Worm (Caenorhabditis elegans) whole organism, late embryonic: ENCODE results near the gene skr-10.

Source experiments
- K02D7.2 ChIP-seq: sonication (generic microtip); optimal IDR thresholded peaks from 2 replicates; lab custom pipeline; 2017; ENCODE audit warnings: mild to moderate bottlenecking, missing genetic modification characterization, missing compliant biosample characterization
- K09A11.1 ChIP-seq: sonication (generic microtip); optimal IDR thresholded peaks from 2 replicates; lab custom pipeline; 2017; ENCODE audit warnings: antibody characterized with exemption, mild to moderate bottlenecking, missing genetic modification characterization, missing compliant biosample characterization; ENCODE audit not compliant: insufficient read depth
- T23F11.4 ChIP-seq: fragments of 200-800 bp; sonication (Bioruptor generic); optimal IDR thresholded peaks from 2 replicates; lab custom pipeline; 2018; ENCODE audit warnings: mild to moderate bottlenecking, missing genetic modification characterization, missing compliant biosample characterization
- Y22D7AL.16 ChIP-seq: sonication (generic microtip); optimal IDR thresholded peaks from 2 replicates; lab custom pipeline; 2016; ENCODE audit warnings: missing genetic modification characterization, missing compliant biosample characterization
- ama-1 ChIP-seq: fragments of 150-350 bp; optimal IDR thresholded peaks from 2 replicates; lab custom pipeline; 2014
- ceh-14 ChIP-seq: sonication (generic microtip); optimal IDR thresholded peaks from 2 replicates; lab custom pipeline; 2016; ENCODE audit warnings: missing genotype, missing genetic modification characterization, missing compliant biosample characterization
- ceh-18 ChIP-seq: sonication (generic microtip); optimal IDR thresholded peaks from 2 replicates; lab custom pipeline; 2016; ENCODE audit warnings: missing genetic modification characterization, missing compliant biosample characterization
- ceh-22 ChIP-seq: sonication (generic microtip); optimal IDR thresholded peaks from 2 replicates; lab custom pipeline; 2017; ENCODE audit warnings: missing biosample characterization, missing genetic modification characterization
- ceh-24 ChIP-seq: sonication (generic microtip); optimal IDR thresholded peaks from 2 replicates; lab custom pipeline; 2016; ENCODE audit warnings: mild to moderate bottlenecking, missing genetic modification characterization, missing compliant biosample characterization
- ceh-30 ChIP-seq: fragments of 150-350 bp; optimal IDR thresholded peaks from 2 replicates; lab custom pipeline; 2014; ENCODE audit warnings: missing biosample characterization, missing genetic modification characterization
- ceh-31 ChIP-seq: sonication (generic microtip); optimal IDR thresholded peaks from 2 replicates; lab custom pipeline; 2016; ENCODE audit warnings: missing genetic modification characterization, missing compliant biosample characterization
- ceh-34 ChIP-seq: sonication (generic microtip); optimal IDR thresholded peaks from 2 replicates; lab custom pipeline; 2016; ENCODE audit warnings: mild to moderate bottlenecking, missing genetic modification characterization, missing compliant biosample characterization
- dmd-4 ChIP-seq: sonication (generic microtip); optimal IDR thresholded peaks from 2 replicates; lab custom pipeline; 2016; ENCODE audit warnings: borderline replicate concordance, missing genetic modification characterization, missing compliant biosample characterization
- dve-1 ChIP-seq: sonication (generic microtip); optimal IDR thresholded peaks from 2 replicates; lab custom pipeline; 2017; ENCODE audit warnings: antibody characterized with exemption, mild to moderate bottlenecking, missing genetic modification characterization, missing compliant biosample characterization
- elt-4 ChIP-seq: sonication (generic microtip); optimal IDR thresholded peaks from 2 replicates; lab custom pipeline; 2016; ENCODE audit warnings: missing genetic modification characterization, missing compliant biosample characterization
- ets-4 ChIP-seq: sonication (generic microtip); optimal IDR thresholded peaks from 2 replicates; lab custom pipeline; 2016; ENCODE audit warnings: missing genetic modification characterization, missing compliant biosample characterization
- fax-1 ChIP-seq: sonication (generic microtip); optimal IDR thresholded peaks from 2 replicates; lab custom pipeline; 2016; ENCODE audit warnings: missing genotype, missing genetic modification characterization, missing compliant biosample characterization
- fkh-10 ChIP-seq: fragments of 150-350 bp; optimal IDR thresholded peaks from 2 replicates; lab custom pipeline; 2014; ENCODE audit warnings: missing biosample characterization, missing genetic modification reagents, missing genetic modification characterization
- fkh-6 ChIP-seq: sonication (generic microtip); optimal IDR thresholded peaks from 2 replicates; lab custom pipeline; 2016; ENCODE audit warnings: missing genetic modification characterization, missing compliant biosample characterization
- hlh-30 ChIP-seq: sonication (generic microtip); optimal IDR thresholded peaks from 2 replicates; lab custom pipeline; 2017; ENCODE audit warnings: antibody characterized with exemption, missing genetic modification characterization, missing compliant biosample characterization; ENCODE audit not compliant: insufficient read depth
- hlh-6 ChIP-seq: sonication (generic microtip); optimal IDR thresholded peaks from 2 replicates; lab custom pipeline; 2016; ENCODE audit warnings: missing genotype, missing genetic modification characterization, missing compliant biosample characterization
- hlh-8 ChIP-seq: sonication (generic microtip); optimal IDR thresholded peaks from 2 replicates; lab custom pipeline; 2016; ENCODE audit warnings: missing genotype, missing genetic modification characterization, missing compliant biosample characterization
- lin-11 ChIP-seq: fragments of 200-800 bp; sonication (Bioruptor generic); optimal IDR thresholded peaks from 2 replicates; lab custom pipeline; 2018; ENCODE audit warnings: mild to moderate bottlenecking, missing genetic modification characterization, missing compliant biosample characterization
- madf-2 ChIP-seq: sonication (generic microtip); optimal IDR thresholded peaks from 2 replicates; lab custom pipeline; 2017; ENCODE audit warnings: missing genetic modification characterization, missing compliant biosample characterization
- mec-3 ChIP-seq: sonication (generic microtip); optimal IDR thresholded peaks from 2 replicates; lab custom pipeline; 2016; ENCODE audit warnings: borderline replicate concordance, missing genetic modification characterization, missing compliant biosample characterization
- nhr-232 ChIP-seq: sonication (generic microtip); optimal IDR thresholded peaks from 2 replicates; lab custom pipeline; 2016; ENCODE audit warnings: missing genetic modification characterization, missing compliant biosample characterization
- npax-4 ChIP-seq: sonication (generic microtip); optimal IDR thresholded peaks from 2 replicates; lab custom pipeline; 2016; ENCODE audit warnings: missing genetic modification characterization, missing compliant biosample characterization
- odd-2 ChIP-seq: sonication (generic microtip); optimal IDR thresholded peaks from 2 replicates; lab custom pipeline; 2017; ENCODE audit warnings: antibody characterized with exemption, mild to moderate bottlenecking, missing genetic modification characterization, missing compliant biosample characterization
- pag-3 ChIP-seq: sonication (generic microtip); optimal IDR thresholded peaks from 2 replicates; lab custom pipeline; 2016; ENCODE audit warnings: missing compliant biosample characterization, missing genetic modification characterization, borderline replicate concordance
- pat-9 ChIP-seq: fragments of 200-800 bp; sonication (Bioruptor generic); optimal IDR thresholded peaks from 2 replicates; lab custom pipeline; 2018; ENCODE audit warnings: mild to moderate bottlenecking, missing genetic modification characterization, moderate library complexity, missing compliant biosample characterization
- pqm-1 ChIP-seq: sonication (generic microtip); optimal IDR thresholded peaks from 2 replicates; lab custom pipeline; 2016; ENCODE audit warnings: missing genetic modification characterization, missing compliant biosample characterization
- pros-1 ChIP-seq: fragments of 150-350 bp; optimal IDR thresholded peaks from 2 replicates; lab custom pipeline; 2014; ENCODE audit warnings: missing biosample characterization, missing genetic modification reagents, missing genetic modification characterization
- ref-2 ChIP-seq: sonication (generic microtip); optimal IDR thresholded peaks from 2 replicates; lab custom pipeline; 2016; ENCODE audit warnings: missing genetic modification characterization, missing compliant biosample characterization
- rnt-1 ChIP-seq: sonication (generic microtip); optimal IDR thresholded peaks from 2 replicates; lab custom pipeline; 2016; ENCODE audit warnings: missing genetic modification characterization, missing compliant biosample characterization
- sdc-2 ChIP-seq: sonication (generic microtip); optimal IDR thresholded peaks from 2 replicates; lab custom pipeline; 2016; ENCODE audit warnings: missing genotype, missing genetic modification characterization, missing compliant biosample characterization
- sox-4 ChIP-seq: sonication (generic microtip); optimal IDR thresholded peaks from 2 replicates; lab custom pipeline; 2017; ENCODE audit warnings: mild to moderate bottlenecking, missing genetic modification characterization, inconsistent platforms, missing compliant biosample characterization
- unc-55 ChIP-seq: sonication (generic microtip); optimal IDR thresholded peaks from 2 replicates; lab custom pipeline; 2017; ENCODE audit warnings: missing biosample characterization, missing genetic modification reagents, missing genetic modification characterization
- unc-86 ChIP-seq: sonication (generic microtip); optimal IDR thresholded peaks from 2 replicates; lab custom pipeline; 2016; ENCODE audit warnings: missing genetic modification characterization, missing compliant biosample characterization
- zip-5 ChIP-seq: sonication (generic microtip); optimal IDR thresholded peaks from 2 replicates; lab custom pipeline; 2016; ENCODE audit warnings: missing genetic modification characterization, missing compliant biosample characterization
- ztf-16 ChIP-seq: sonication (generic microtip); optimal IDR thresholded peaks from 2 replicates; lab custom pipeline; 2017; ENCODE audit warnings: missing genetic modification characterization, missing compliant biosample characterization

skr-10 gene

DNA sequence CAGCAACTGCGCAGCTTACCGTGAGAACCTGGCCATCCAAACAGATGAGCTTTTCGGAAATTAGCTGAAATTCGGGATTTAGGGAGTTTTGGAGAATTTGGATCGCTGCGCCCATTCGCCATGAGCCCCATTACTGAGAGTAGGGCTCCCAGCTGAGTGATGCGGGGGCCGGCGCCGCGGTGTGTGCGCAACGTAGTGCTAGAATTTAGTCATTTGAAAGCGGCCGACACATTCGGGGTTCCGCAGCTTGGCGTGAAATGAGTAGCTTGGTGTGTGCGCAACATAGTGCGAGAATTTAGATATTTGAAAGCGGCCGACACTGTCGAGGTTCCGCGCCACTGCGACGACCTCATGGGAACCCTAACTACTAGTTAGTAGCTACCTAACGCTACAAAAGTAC lies 5.8 kb upstream of the skr-10 start:
- TF ChIP-seq pat-9, result no peak
- TF ChIP-seq madf-2 (tag; lab: Kevin White, UChicago), result no peak
- no peak for TF ChIP-seq ceh-31 (tag; lab: Kevin White, UChicago)
- TF ChIP-seq unc-55, result no peak
- no peak for TF ChIP-seq ceh-24 (tag; lab: Kevin White, UChicago)
- no peak for TF ChIP-seq dmd-4
- no peak for TF ChIP-seq fax-1
- no peak for TF ChIP-seq hlh-30 (tag; lab: Kevin White, UChicago)
- TF ChIP-seq ref-2 (tag; lab: Kevin White, UChicago), result no peak
- TF ChIP-seq dve-1 (tag; lab: Kevin White, UChicago), result no peak
- no peak for TF ChIP-seq T23F11.4
- no peak for TF ChIP-seq ceh-14 (tag; lab: Kevin White, UChicago)
- TF ChIP-seq pros-1 (tag; lab: Kevin White, UChicago), result no peak
- TF ChIP-seq fkh-10, result no peak
- no peak for TF ChIP-seq nhr-232 (tag; lab: Kevin White, UChicago)
- no peak for TF ChIP-seq rnt-1 (tag; lab: Kevin White, UChicago)
- TF ChIP-seq ztf-16 (tag; lab: Kevin White, UChicago), result no peak
- no peak for TF ChIP-seq hlh-8 (tag; lab: Kevin White, UChicago)
- TF ChIP-seq odd-2, result no peak
- no peak for TF ChIP-seq ceh-18 (tag; lab: Kevin White, UChicago)

DNA sequence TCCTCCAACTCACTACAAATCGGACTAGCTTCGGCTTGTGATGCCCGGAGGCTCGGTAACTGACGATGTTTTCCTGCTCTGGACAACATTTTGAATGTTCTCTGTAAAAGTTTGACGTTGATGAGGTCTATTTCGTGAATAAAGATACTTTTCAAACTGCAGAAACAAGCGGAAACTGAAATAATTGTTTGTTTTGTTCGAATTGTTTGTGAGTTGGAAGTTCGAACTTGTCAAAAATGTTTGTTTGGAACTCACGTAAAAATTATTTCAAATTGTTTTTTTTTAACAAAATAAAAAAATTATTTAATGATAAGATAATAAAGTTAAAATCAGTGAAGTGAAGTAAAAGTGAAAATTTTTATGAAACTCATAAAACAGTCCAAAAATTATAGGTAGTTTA lies 5.2 kb upstream of the skr-10 start, which contains the start of gene Y105C5B.11:
TSS of gene Y105C5B.11 (minus strand) at position 101 of the 400 bp plus-strand sequence.
- no peak for TF ChIP-seq hlh-6 (tag; lab: Kevin White, UChicago)
- no peak for TF ChIP-seq pqm-1 (tag; lab: Kevin White, UChicago)
- TF ChIP-seq T23F11.4, result no peak
- TF ChIP-seq ama-1, result no peak
- TF ChIP-seq ceh-18 (tag; lab: Kevin White, UChicago), result no peak
- no peak for TF ChIP-seq K02D7.2
- TF ChIP-seq unc-86 (tag; lab: Kevin White, UChicago), result no peak
- no peak for TF ChIP-seq ceh-30 (tag; lab: Kevin White, UChicago)
- TF ChIP-seq ceh-34, result no peak
- TF ChIP-seq pag-3 (tag; lab: Kevin White, UChicago), result no peak
- no peak for TF ChIP-seq Y22D7AL.16

DNA sequence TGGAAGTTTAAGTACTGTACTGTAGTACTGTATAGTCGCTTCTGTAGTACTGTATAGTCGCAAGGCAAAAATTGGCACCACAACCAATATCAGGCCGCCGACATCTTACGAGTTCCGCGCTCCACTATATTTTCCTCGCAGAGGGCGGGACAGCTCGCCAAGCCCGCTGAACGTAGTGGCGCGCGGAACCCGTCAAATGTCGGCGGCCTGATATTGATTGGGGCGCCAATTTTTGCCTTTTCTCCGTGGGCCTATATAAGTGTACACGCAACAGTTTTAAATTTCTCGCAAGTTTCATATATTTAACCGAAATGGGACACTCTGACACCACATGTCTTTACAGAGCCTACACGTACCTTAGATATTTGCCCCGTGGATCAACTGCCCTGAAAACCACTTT lies 3.4 kb downstream of the skr-10 start:
- TF ChIP-seq K09A11.1 (tag; lab: Kevin White, UChicago) (no peak), sdc-2 (no peak), elt-4 (no peak), ceh-30 (tag; lab: Kevin White, UChicago) (no peak), ceh-18 (tag; lab: Kevin White, UChicago) (no peak), fkh-6 (tag; lab: Kevin White, UChicago) (no peak), sox-4 (tag; lab: Kevin White, UChicago) (no peak), npax-4 (tag; lab: Kevin White, UChicago) (no peak), ama-1 (no peak), hlh-6 (tag; lab: Kevin White, UChicago) (no peak), mec-3 (tag; lab: Kevin White, UChicago) (no peak), zip-5 (tag; lab: Kevin White, UChicago) (no peak), ets-4 (no peak), ceh-22 (tag; lab: Kevin White, UChicago) (no peak), lin-11 (no peak)
